ENCODE assay signal across 1 fruit fly cellular context in the genomic region with DNA sequence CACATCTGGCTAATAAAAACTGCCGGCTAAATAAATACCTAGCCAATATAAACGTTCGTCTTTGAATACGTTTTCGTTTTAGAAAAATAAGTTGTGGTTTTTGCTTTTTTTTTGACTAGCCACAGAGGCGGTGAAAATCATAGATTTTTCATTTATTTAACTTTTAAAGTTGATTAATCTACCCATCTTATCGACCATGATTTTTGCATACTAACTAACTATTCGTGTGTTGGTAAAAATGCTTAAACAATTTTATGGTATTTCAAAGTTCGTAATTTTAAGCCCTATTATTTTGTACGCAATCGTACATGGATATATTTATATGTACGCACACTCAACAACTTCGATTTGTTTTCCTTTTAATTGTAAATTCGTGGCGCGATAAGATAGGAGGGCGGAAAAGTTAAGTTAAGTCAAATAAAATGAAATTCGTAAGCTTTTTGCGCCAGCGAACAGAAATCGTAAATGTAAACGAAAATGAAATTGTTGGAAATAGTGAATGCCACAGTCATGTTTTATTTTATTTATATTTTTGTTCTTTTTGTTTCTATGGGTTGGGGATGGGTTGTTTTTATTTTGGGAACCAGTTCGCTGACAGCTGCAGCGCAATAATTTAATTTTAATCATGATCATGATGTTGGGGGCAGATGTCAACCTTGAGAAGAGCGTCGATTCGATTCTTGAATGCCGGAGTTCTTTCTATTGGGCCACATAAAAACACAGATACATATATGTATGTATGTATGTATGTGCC.
TF ChIP-seq lines count a peak whose summit lies in the region.

No protein-coding gene starts in this region.

TF ChIP-seq in whole organism, embryonic, 481 proteins besides CTCF, POLR2A, EP300 and RAD21 (continued from another document and continues in another):
- TF ChIP-seq pum (GFP tag; optimal IDR thresholded peaks at IDR 0.05; lab: Kevin White, UChicago) (no peak), eve (GFP tag; optimal IDR thresholded peaks at IDR 0.05; lab: Kevin White, UChicago) (no peak), lilli (GFP tag; optimal IDR thresholded peaks at IDR 0.05; lab: Kevin White, UChicago) (no peak), NFAT (GFP tag; IDR thresholded peaks at IDR 0.05; lab: Robert Waterston, UW) (no peak), cg (GFP tag; optimal IDR thresholded peaks at IDR 0.05; lab: Kevin White, UChicago) (peak; percentile 13), mld (GFP tag; IDR thresholded peaks at IDR 0.05; lab: Robert Waterston, UW; ENCODE audit: partially characterized antibody) (no peak), caup (GFP tag; optimal IDR thresholded peaks at IDR 0.05; lab: Kevin White, UChicago; ENCODE audit: severe bottlenecking) (no peak), Kr (GFP tag; optimal IDR thresholded peaks at IDR 0.05; lab: Kevin White, UChicago) (no peak), Mad (GFP tag; optimal IDR thresholded peaks at IDR 0.05; lab: Kevin White, UChicago) (no peak), CG14667 (GFP tag; IDR thresholded peaks at IDR 0.05; lab: Robert Waterston, UW) (no peak), Nf-YA (GFP tag; IDR thresholded peaks at IDR 0.05; lab: Robert Waterston, UW) (no peak), bigmax (GFP tag; optimal IDR thresholded peaks at IDR 0.05; lab: Kevin White, UChicago) (no peak), tin (GFP tag; optimal IDR thresholded peaks at IDR 0.05; lab: Kevin White, UChicago) (no peak), CG10321 (GFP tag; IDR thresholded peaks at IDR 0.05; lab: Robert Waterston, UW) (no peak), nerfin-2 (GFP tag; IDR thresholded peaks at IDR 0.05; lab: Robert Waterston, UW; ENCODE audit: partially characterized antibody) (no peak), CG9797 (GFP tag; optimal IDR thresholded peaks at IDR 0.05; lab: Kevin White, UChicago) (no peak), CG7271 (tag; optimal IDR thresholded peaks at IDR 0.05; lab: Kevin White, UChicago) (no peak), CG11398 (GFP tag; optimal IDR thresholded peaks at IDR 0.05; lab: Kevin White, UChicago) (no peak), Ets65A (GFP tag; lab: Kevin White, UChicago) (no peak), cad (GFP tag; optimal IDR thresholded peaks at IDR 0.05; lab: Kevin White, UChicago) (no peak), CG8281 (tag; optimal IDR thresholded peaks at IDR 0.05; lab: Kevin White, UChicago) (no peak), BEAF-32 (GFP tag; optimal IDR thresholded peaks at IDR 0.05; lab: Kevin White, UChicago) (no peak), jigr1 (GFP tag; IDR thresholded peaks at IDR 0.05; lab: Robert Waterston, UW) (no peak), stc (GFP tag; IDR thresholded peaks at IDR 0.05; lab: Robert Waterston, UW) (peak; percentile 63), CG6689 (GFP tag; IDR thresholded peaks at IDR 0.05; lab: Robert Waterston, UW) (peak; percentile 48), sna (GFP tag; IDR thresholded peaks at IDR 0.05; lab: Robert Waterston, UW; ENCODE audit: partially characterized antibody) (no peak), maf-S (GFP tag; optimal IDR thresholded peaks at IDR 0.05; lab: Kevin White, UChicago) (no peak), CG15514 (GFP tag; optimal IDR thresholded peaks at IDR 0.05; lab: Kevin White, UChicago) (peak; percentile 18), cas (GFP tag; IDR thresholded peaks at IDR 0.05; lab: Robert Waterston, UW) (no peak), Dll (GFP tag; IDR thresholded peaks at IDR 0.05; lab: Robert Waterston, UW; ENCODE audit: partially characterized antibody) (no peak), HLH3B (GFP tag; IDR thresholded peaks at IDR 0.05; lab: Robert Waterston, UW) (no peak), eyg (GFP tag; optimal IDR thresholded peaks at IDR 0.05; lab: Kevin White, UChicago) (no peak), lola (GFP tag; optimal IDR thresholded peaks at IDR 0.05; lab: Kevin White, UChicago) (no peak), peb (GFP tag; IDR thresholded peaks at IDR 0.05; lab: Robert Waterston, UW) (no peak), Rx (GFP tag; IDR thresholded peaks at IDR 0.05; lab: Robert Waterston, UW) (no peak), D19A (tag; optimal IDR thresholded peaks at IDR 0.05; lab: Kevin White, UChicago) (peak; percentile 26), ems (GFP tag; optimal IDR thresholded peaks at IDR 0.05; lab: Kevin White, UChicago) (no peak), Oli (tag; optimal IDR thresholded peaks at IDR 0.05; lab: Kevin White, UChicago) (peak; percentile 48), CG7556 (GFP tag; optimal IDR thresholded peaks at IDR 0.05; lab: Kevin White, UChicago) (peak; percentile 51), CG31388 (GFP tag; optimal IDR thresholded peaks at IDR 0.05; lab: Kevin White, UChicago) (no peak), CG3407 (GFP tag; optimal IDR thresholded peaks at IDR 0.05; lab: Kevin White, UChicago) (no peak), exex (tag; optimal IDR thresholded peaks at IDR 0.05; lab: Kevin White, UChicago) (no peak), Gsc (GFP tag; IDR thresholded peaks at IDR 0.05; lab: Robert Waterston, UW) (no peak), CG2129 (GFP tag; IDR thresholded peaks at IDR 0.05; lab: Robert Waterston, UW; ENCODE audit: partially characterized antibody) (no peak), Stat92E (GFP tag; optimal IDR thresholded peaks at IDR 0.05; lab: Kevin White, UChicago) (no peak), inv (GFP tag; IDR thresholded peaks at IDR 0.05; lab: Robert Waterston, UW; ENCODE audit: partially characterized antibody) (no peak), slbo (GFP tag; IDR thresholded peaks at IDR 0.05; lab: Robert Waterston, UW) (peak; percentile 46), tgo (GFP tag; IDR thresholded peaks at IDR 0.05; lab: Robert Waterston, UW) (peak; percentile 26; the same call in 1 of the 3 replicates), Sin3A (optimal IDR thresholded peaks at IDR 0.05; lab: Kevin White, UChicago) (no peak), Chrac-16 (GFP tag; optimal IDR thresholded peaks at IDR 0.05; lab: Kevin White, UChicago) (no peak), CG10267 (tag; optimal IDR thresholded peaks at IDR 0.05; lab: Kevin White, UChicago) (peak; percentile 11), abd-A (tag; optimal IDR thresholded peaks at IDR 0.05; lab: Kevin White, UChicago) (no peak), Pdp1 (GFP tag; optimal IDR thresholded peaks at IDR 0.05; lab: Kevin White, UChicago) (peak in 1 of 2 experiments; percentile 4), br (optimal IDR thresholded peaks at IDR 0.05; lab: Kevin White, UChicago) (no peak), CG13624 (GFP tag; optimal IDR thresholded peaks at IDR 0.05; lab: Kevin White, UChicago) (peak; percentile 30), Taf1 (GFP tag; IDR thresholded peaks at IDR 0.05; lab: Robert Waterston, UW) (0 out of 2 replicates have a peak, but pooled peaks have one; percentile 25), Trl (optimal IDR thresholded peaks at IDR 0.05; lab: Kevin White, UChicago) (no peak), Trl (GFP tag; optimal IDR thresholded peaks at IDR 0.05; lab: Kevin White, UChicago) (peak; percentile 60), MBD-R2 (GFP tag; IDR thresholded peaks at IDR 0.05; lab: Robert Waterston, UW) (no peak), BtbVII (GFP tag; optimal IDR thresholded peaks at IDR 0.05; lab: Kevin White, UChicago) (peak; percentile 49), Dp (GFP tag; optimal IDR thresholded peaks at IDR 0.05; lab: Kevin White, UChicago) (no peak), D (optimal IDR thresholded peaks at IDR 0.05; lab: Kevin White, UChicago) (no peak), D (GFP tag; optimal IDR thresholded peaks at IDR 0.05; lab: Kevin White, UChicago) (no peak), Spps (tag; optimal IDR thresholded peaks at IDR 0.05; lab: Kevin White, UChicago) (no peak), CG10274 (GFP tag; optimal IDR thresholded peaks at IDR 0.05; lab: Kevin White, UChicago) (no peak), Poxn (GFP tag; IDR thresholded peaks at IDR 0.05; lab: Robert Waterston, UW) (no peak), Lpt (GFP tag; optimal IDR thresholded peaks at IDR 0.05; lab: Kevin White, UChicago) (no peak), odd (GFP tag; optimal IDR thresholded peaks at IDR 0.05; lab: Kevin White, UChicago) (peak; percentile 21), MTF-1 (GFP tag; optimal IDR thresholded peaks at IDR 0.05; lab: Kevin White, UChicago; ENCODE audit: borderline replicate concordance) (no peak), CG1792 (GFP tag; optimal IDR thresholded peaks at IDR 0.05; lab: Kevin White, UChicago) (no peak), Hr3 (GFP tag; optimal IDR thresholded peaks at IDR 0.05; lab: Kevin White, UChicago) (no peak), CG30431 (GFP tag; optimal IDR thresholded peaks at IDR 0.05; lab: Kevin White, UChicago) (no peak), yki (optimal IDR thresholded peaks at IDR 0.05; lab: Kevin White, UChicago) (no peak), CG10209 (GFP tag; optimal IDR thresholded peaks at IDR 0.05; lab: Kevin White, UChicago) (no peak), Asciz (GFP tag; optimal IDR thresholded peaks at IDR 0.05; lab: Kevin White, UChicago) (no peak), bab2 (GFP tag; optimal IDR thresholded peaks at IDR 0.05; lab: Kevin White, UChicago) (no peak), CrebB (tag; optimal IDR thresholded peaks at IDR 0.05; lab: Kevin White, UChicago) (peak; percentile 19), ken (GFP tag; IDR thresholded peaks at IDR 0.05; lab: Robert Waterston, UW) (no peak), Hr78 (GFP tag; optimal IDR thresholded peaks at IDR 0.05; lab: Kevin White, UChicago) (no peak), bbx (GFP tag; IDR thresholded peaks at IDR 0.05; lab: Robert Waterston, UW; ENCODE audit: partially characterized antibody) (no peak), CG11093 (GFP tag; IDR thresholded peaks at IDR 0.05; lab: Robert Waterston, UW) (no peak), CG15011 (GFP tag; optimal IDR thresholded peaks at IDR 0.05; lab: Kevin White, UChicago) (no peak), CG3995 (GFP tag; optimal IDR thresholded peaks at IDR 0.05; lab: Kevin White, UChicago) (no peak), CG14014 (GFP tag; IDR thresholded peaks at IDR 0.05; lab: Robert Waterston, UW) (0 out of 2 replicates have a peak, but pooled peaks have one; percentile 19), Meics (GFP tag; optimal IDR thresholded peaks at IDR 0.05; lab: Kevin White, UChicago) (peak; percentile 64), Mrtf (GFP tag; IDR thresholded peaks at IDR 0.05; lab: Robert Waterston, UW) (no peak), CG12769 (tag; optimal IDR thresholded peaks at IDR 0.05; lab: Kevin White, UChicago) (no peak), grau (tag; optimal IDR thresholded peaks at IDR 0.05; lab: Kevin White, UChicago) (peak; percentile 63), CG17361 (GFP tag; IDR thresholded peaks at IDR 0.05; lab: Robert Waterston, UW) (peak; percentile 39; the same call in 1 of the 3 replicates), bcd (GFP tag; optimal IDR thresholded peaks at IDR 0.05; lab: Kevin White, UChicago) (peak; percentile 42), CG17829 (tag; optimal IDR thresholded peaks at IDR 0.05; lab: Kevin White, UChicago) (no peak), CG1647 (GFP tag; optimal IDR thresholded peaks at IDR 0.05; lab: Kevin White, UChicago) (no peak), phol (tag; optimal IDR thresholded peaks at IDR 0.05; lab: Kevin White, UChicago) (peak; percentile 25), Side (GFP tag; optimal IDR thresholded peaks at IDR 0.05; lab: Kevin White, UChicago) (no peak), Hey (tag; optimal IDR thresholded peaks at IDR 0.05; lab: Kevin White, UChicago) (no peak), CG43689 (GFP tag; IDR thresholded peaks at IDR 0.05; lab: Robert Waterston, UW) (no peak), gem (tag; optimal IDR thresholded peaks at IDR 0.05; lab: Kevin White, UChicago) (peak; percentile 73), sr (GFP tag; IDR thresholded peaks at IDR 0.05; lab: Robert Waterston, UW) (no peak), al (GFP tag; IDR thresholded peaks at IDR 0.05; lab: Robert Waterston, UW) (no peak), nau (GFP tag; optimal IDR thresholded peaks at IDR 0.05; lab: Kevin White, UChicago) (peak; percentile 71), CG8359 (GFP tag; optimal IDR thresholded peaks at IDR 0.05; lab: Kevin White, UChicago; ENCODE audit: borderline replicate concordance) (no peak), CG13296 (GFP tag; optimal IDR thresholded peaks at IDR 0.05; lab: Kevin White, UChicago) (peak; percentile 19), vnd (GFP tag; IDR thresholded peaks at IDR 0.05; lab: Robert Waterston, UW; ENCODE audit: partially characterized antibody) (no peak), CG3163 (GFP tag; optimal IDR thresholded peaks at IDR 0.05; lab: Kevin White, UChicago) (no peak), Sox102F (GFP tag; optimal IDR thresholded peaks at IDR 0.05; lab: Kevin White, UChicago) (peak; percentile 65), zen2 (GFP tag; IDR thresholded peaks at IDR 0.05; lab: Robert Waterston, UW; ENCODE audit: partially characterized antibody) (no peak), CG30020 (tag; optimal IDR thresholded peaks at IDR 0.05; lab: Kevin White, UChicago) (no peak), Lhr (GFP tag; optimal IDR thresholded peaks at IDR 0.05; lab: Kevin White, UChicago) (no peak), pfk (GFP tag; optimal IDR thresholded peaks at IDR 0.05; lab: Kevin White, UChicago) (no peak), stwl (tag; optimal IDR thresholded peaks at IDR 0.05; lab: Kevin White, UChicago) (no peak), chinmo (GFP tag; IDR thresholded peaks at IDR 0.05; lab: Robert Waterston, UW; ENCODE audit: partially characterized antibody) (peak; percentile 66; the same call in 1 of the 4 replicates), CG12071 (GFP tag; optimal IDR thresholded peaks at IDR 0.05; lab: Kevin White, UChicago) (peak; percentile 27), gsb (GFP tag; IDR thresholded peaks at IDR 0.05; lab: Robert Waterston, UW) (no peak), slp2 (GFP tag; optimal IDR thresholded peaks at IDR 0.05; lab: Kevin White, UChicago) (no peak), trem (tag; optimal IDR thresholded peaks at IDR 0.05; lab: Kevin White, UChicago) (no peak), tx (GFP tag; optimal IDR thresholded peaks at IDR 0.05; lab: Kevin White, UChicago) (no peak), ind (GFP tag; optimal IDR thresholded peaks at IDR 0.05; lab: Kevin White, UChicago) (peak; percentile 29), CG6683 (GFP tag; optimal IDR thresholded peaks at IDR 0.05; lab: Kevin White, UChicago) (no peak), Hmx (GFP tag; optimal IDR thresholded peaks at IDR 0.05; lab: Kevin White, UChicago) (no peak), CG6813 (GFP tag; optimal IDR thresholded peaks at IDR 0.05; lab: Kevin White, UChicago) (no peak), CG11247 (GFP tag; IDR thresholded peaks at IDR 0.05; lab: Robert Waterston, UW) (no peak), CG3847 (GFP tag; IDR thresholded peaks at IDR 0.05; lab: Robert Waterston, UW) (no peak), jumu (GFP tag; optimal IDR thresholded peaks at IDR 0.05; lab: Kevin White, UChicago) (no peak), pho (GFP tag; optimal IDR thresholded peaks at IDR 0.05; lab: Kevin White, UChicago) (peak; percentile 16), HHEX (GFP tag; optimal IDR thresholded peaks at IDR 0.05; lab: Kevin White, UChicago) (peak; percentile 57), CG4854 (GFP tag; optimal IDR thresholded peaks at IDR 0.05; lab: Kevin White, UChicago) (no peak), usp (GFP tag; optimal IDR thresholded peaks at IDR 0.05; lab: Kevin White, UChicago) (no peak)
